Fruit fly (Drosophila melanogaster) whole organism, prepupa: ENCODE measurements around the gene bmm.

Source experiments
- CG11294 ChIP-seq: fragments of 200-800 bp; sonication (Bioruptor generic); IDR thresholded peaks from 2 replicates; pipeline ENCODE4 v1.3.6; 2022; ENCODE audit warnings: missing biosample characterization, missing genetic modification characterization
- CG11762 ChIP-seq: fragments of 200-800 bp; sonication (Bioruptor generic); optimal IDR thresholded peaks from 3 replicates; lab custom pipeline; 2016; ENCODE audit warnings: missing biosample characterization, missing genetic modification characterization; ENCODE audit not compliant: insufficient read depth
- CG15336 ChIP-seq: fragments of 200-800 bp; sonication (Bioruptor generic); IDR thresholded peaks from 2 replicates; pipeline ENCODE4 v1.3.6; 2022; ENCODE audit warnings: missing biosample characterization, missing genetic modification characterization
- CG1621 ChIP-seq: fragments of 200-800 bp; sonication (Bioruptor generic); optimal IDR thresholded peaks from 3 replicates; lab custom pipeline; 2018; ENCODE audit warnings: missing biosample characterization, mild to moderate bottlenecking, missing genetic modification characterization
- CG16779 ChIP-seq: fragments of 200-800 bp; sonication (Bioruptor generic); optimal IDR thresholded peaks from 3 replicates; lab custom pipeline; 2017; ENCODE audit warnings: missing biosample characterization, mild to moderate bottlenecking, missing genetic modification characterization
- CG3032 ChIP-seq: fragments of 200-800 bp; optimal IDR thresholded peaks from 2 replicates; lab custom pipeline; 2019; ENCODE audit warnings: missing biosample characterization, mild to moderate bottlenecking, missing genetic modification characterization, moderate library complexity
- CG31627 ChIP-seq: fragments of 200-800 bp; sonication (Bioruptor generic); optimal IDR thresholded peaks from 3 replicates; lab custom pipeline; 2016; ENCODE audit warnings: missing biosample characterization, missing genetic modification characterization
- CG32006 ChIP-seq: fragments of 200-800 bp; sonication (Bioruptor generic); optimal IDR thresholded peaks from 3 replicates; lab custom pipeline; 2017; ENCODE audit warnings: missing biosample characterization, mild to moderate bottlenecking, missing genetic modification characterization
- CG3919 ChIP-seq: fragments of 200-800 bp; sonication (Bioruptor generic); optimal IDR thresholded peaks from 3 replicates; lab custom pipeline; 2016; ENCODE audit warnings: missing biosample characterization, missing genetic modification characterization
- CG4318 ChIP-seq: fragments of 200-800 bp; sonication (Bioruptor generic); optimal IDR thresholded peaks from 3 replicates; lab custom pipeline; 2017; ENCODE audit warnings: missing biosample characterization, mild to moderate bottlenecking, missing genetic modification characterization
- CG6276 ChIP-seq: fragments of 200-800 bp; sonication (Bioruptor generic); optimal IDR thresholded peaks from 2 replicates; lab custom pipeline; 2017; ENCODE audit warnings: missing biosample characterization, mild to moderate bottlenecking, missing genetic modification characterization
- CG6792 ChIP-seq: fragments of 200-800 bp; sonication (Bioruptor generic); optimal IDR thresholded peaks from 3 replicates; lab custom pipeline; 2016; ENCODE audit warnings: missing biosample characterization, missing genetic modification characterization
- CG6808 ChIP-seq: fragments of 200-800 bp; sonication (Bioruptor generic); optimal IDR thresholded peaks from 3 replicates; lab custom pipeline; 2017; ENCODE audit warnings: missing biosample characterization, missing genetic modification characterization, mild to moderate bottlenecking, moderate library complexity, missing genetic modification reagents
- CG6854 ChIP-seq: fragments of 200-800 bp; sonication (Bioruptor generic); optimal IDR thresholded peaks from 2 replicates; lab custom pipeline; 2017; ENCODE audit warnings: missing biosample characterization, mild to moderate bottlenecking, missing genetic modification characterization
- CG8119 ChIP-seq: fragments of 200-800 bp; sonication (Bioruptor generic); IDR thresholded peaks from 3 replicates; pipeline ENCODE4 v1.3.6; 2022; ENCODE audit warnings: missing biosample characterization, missing genetic modification characterization
- CG9139 ChIP-seq: fragments of 200-800 bp; sonication (Bioruptor generic); optimal IDR thresholded peaks from 3 replicates; lab custom pipeline; 2017; ENCODE audit warnings: missing biosample characterization, mild to moderate bottlenecking, missing genetic modification characterization
- Eip75B ChIP-seq: fragments of 200-800 bp; sonication (Bioruptor generic); optimal IDR thresholded peaks from 3 replicates; lab custom pipeline; 2016; ENCODE audit warnings: missing biosample characterization, missing genetic modification characterization
- Eip78C ChIP-seq: fragments of 200-800 bp; sonication (Bioruptor generic); peaks from one replicate; lab custom pipeline; 2016; ENCODE audit warnings: missing biosample characterization, missing genetic modification characterization
- Eip93F ChIP-seq: fragments of 200-800 bp; sonication (Bioruptor generic); optimal IDR thresholded peaks from 2 replicates; lab custom pipeline; 2016; ENCODE audit warnings: missing biosample characterization, mild to moderate bottlenecking, missing genetic modification characterization
- Ets96B ChIP-seq: fragments of 200-800 bp; optimal IDR thresholded peaks from 2 replicates; lab custom pipeline; 2019; ENCODE audit warnings: missing biosample characterization, mild to moderate bottlenecking, missing genetic modification characterization, moderate library complexity
- Gug ChIP-seq: fragments of 200-800 bp; sonication (Bioruptor generic); IDR thresholded peaks from 2 replicates; pipeline ENCODE4 v1.3.6; 2022; ENCODE audit warnings: missing biosample characterization, missing genetic modification characterization
- Hr4 ChIP-seq: fragments of 200-800 bp; sonication (Bioruptor generic); optimal IDR thresholded peaks from 3 replicates; lab custom pipeline; 2016; ENCODE audit warnings: missing biosample characterization, missing genetic modification characterization
- Lpt ChIP-seq: fragments of 200-800 bp; sonication (Bioruptor generic); optimal IDR thresholded peaks from 3 replicates; lab custom pipeline; 2016; ENCODE audit warnings: missing biosample characterization, missing genetic modification characterization
- Met ChIP-seq: fragments of 200-800 bp; sonication (Bioruptor generic); optimal IDR thresholded peaks from 3 replicates; lab custom pipeline; 2016; ENCODE audit warnings: missing biosample characterization, missing genetic modification characterization
- Smox ChIP-seq: fragments of 200-800 bp; sonication (Bioruptor generic); optimal IDR thresholded peaks from 3 replicates; lab custom pipeline; 2016; ENCODE audit warnings: missing biosample characterization, missing genetic modification characterization
- Sox102F ChIP-seq: fragments of 200-800 bp; sonication (Bioruptor generic); optimal IDR thresholded peaks from 2 replicates; lab custom pipeline; 2016; ENCODE audit warnings: missing biosample characterization, mild to moderate bottlenecking, missing genetic modification characterization
- acj6 ChIP-seq: fragments of 200-800 bp; sonication (Bioruptor generic); optimal IDR thresholded peaks from 3 replicates; lab custom pipeline; 2016; ENCODE audit warnings: missing biosample characterization, missing genetic modification characterization
- esn ChIP-seq: fragments of 200-800 bp; sonication (Bioruptor generic); optimal IDR thresholded peaks from 2 replicates; lab custom pipeline; 2016; ENCODE audit warnings: missing biosample characterization, mild to moderate bottlenecking, missing genetic modification characterization, moderate library complexity
- fkh ChIP-seq: fragments of 200-800 bp; sonication (Bioruptor generic); optimal IDR thresholded peaks from 3 replicates; lab custom pipeline; 2017; ENCODE audit warnings: missing biosample characterization, mild to moderate bottlenecking, missing genetic modification characterization, moderate library complexity
- lz ChIP-seq: fragments of 200-800 bp; sonication (Bioruptor generic); optimal IDR thresholded peaks from 3 replicates; lab custom pipeline; 2016; ENCODE audit warnings: missing biosample characterization, missing genetic modification characterization
- pdm3 ChIP-seq: fragments of 200-800 bp; sonication (Bioruptor generic); optimal IDR thresholded peaks from 3 replicates; lab custom pipeline; 2016; ENCODE audit warnings: missing biosample characterization, missing genetic modification characterization
- salr ChIP-seq, 2 experiments: fragments of 200-800 bp; sonication (Bioruptor generic); optimal IDR thresholded peaks; 3 replicates each; lab custom pipeline; 2016 to 2018; ENCODE audit warnings: missing biosample characterization in 2 of 2, missing genetic modification characterization in 2 of 2, mild to moderate bottlenecking in 1 of 2
- spab ChIP-seq: fragments of 200-800 bp; sonication (Bioruptor generic); optimal IDR thresholded peaks from 2 replicates; lab custom pipeline; 2017; ENCODE audit warnings: missing biosample characterization, mild to moderate bottlenecking, missing genetic modification characterization, missing genetic modification reagents
- svp ChIP-seq: fragments of 200-800 bp; sonication (Bioruptor generic); peaks from one replicate; lab custom pipeline; 2016; ENCODE audit warnings: missing biosample characterization, missing genetic modification characterization
- topi ChIP-seq: fragments of 200-800 bp; sonication (Bioruptor generic); optimal IDR thresholded peaks from 3 replicates; lab custom pipeline; 2016; ENCODE audit warnings: missing biosample characterization, missing genetic modification characterization
- vri ChIP-seq: fragments of 200-800 bp; sonication (Bioruptor generic); optimal IDR thresholded peaks from 3 replicates; lab custom pipeline; 2016; ENCODE audit warnings: missing biosample characterization, mild to moderate bottlenecking, missing genetic modification characterization

The bmm gene

DNA sequence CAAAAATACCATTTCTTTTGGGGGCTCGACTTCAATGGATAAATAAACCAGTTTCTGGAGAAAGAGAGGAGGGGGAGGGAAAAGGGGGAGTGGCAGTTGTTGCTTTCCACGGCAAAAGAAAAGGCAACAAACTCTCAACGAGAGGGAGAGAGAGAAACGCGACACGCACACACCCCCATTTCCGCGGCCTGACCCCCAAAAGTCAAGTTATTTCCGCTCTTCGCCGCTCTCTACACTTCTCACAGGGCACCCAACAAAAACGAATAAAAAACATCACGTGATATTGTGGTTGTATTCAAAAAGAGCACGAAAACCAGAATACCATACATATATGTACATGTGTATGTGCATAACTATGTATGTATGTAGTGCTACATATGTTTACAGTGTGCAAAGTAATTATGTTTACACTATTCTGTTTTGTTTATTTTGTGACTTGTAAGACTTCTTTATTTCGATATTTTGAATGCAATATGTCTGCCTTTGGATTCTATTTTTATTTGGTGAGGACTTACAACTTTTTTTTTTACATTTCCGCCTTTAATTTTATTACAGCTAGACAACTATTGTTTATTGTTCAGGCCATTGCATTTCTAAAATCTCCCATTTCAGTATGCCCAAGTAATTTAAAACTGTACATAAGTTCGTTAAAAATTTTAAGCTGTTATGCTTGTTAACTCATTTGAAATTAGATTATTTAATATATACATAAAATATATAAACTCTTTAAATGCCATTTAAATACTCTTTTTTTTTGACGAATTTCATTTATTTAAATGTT, 4.9 kb downstream of the bmm start (continued):
- TF ChIP-seq Smox (GFP tag; lab: Kevin White, UChicago): no peak
- peak; percentile 89 for TF ChIP-seq CG6854
- TF ChIP-seq vri (GFP tag; lab: Kevin White, UChicago): peak; percentile 46
- peak; percentile 5 for TF ChIP-seq Ets96B (tag; lab: Kevin White, UChicago)
- TF ChIP-seq topi (GFP tag; lab: Kevin White, UChicago): peak; percentile 58
- TF ChIP-seq CG32006 (GFP tag; lab: Kevin White, UChicago): peak; percentile 82
- peak; percentile 51 for TF ChIP-seq CG15336 (GFP tag; lab: Robert Waterston, UW)
- TF ChIP-seq spab (GFP tag; lab: Kevin White, UChicago): peak; percentile 40
- peak; percentile 65 for TF ChIP-seq CG6792 (GFP tag; lab: Kevin White, UChicago)
- no peak for TF ChIP-seq Gug (GFP tag; lab: Robert Waterston, UW)

DNA sequence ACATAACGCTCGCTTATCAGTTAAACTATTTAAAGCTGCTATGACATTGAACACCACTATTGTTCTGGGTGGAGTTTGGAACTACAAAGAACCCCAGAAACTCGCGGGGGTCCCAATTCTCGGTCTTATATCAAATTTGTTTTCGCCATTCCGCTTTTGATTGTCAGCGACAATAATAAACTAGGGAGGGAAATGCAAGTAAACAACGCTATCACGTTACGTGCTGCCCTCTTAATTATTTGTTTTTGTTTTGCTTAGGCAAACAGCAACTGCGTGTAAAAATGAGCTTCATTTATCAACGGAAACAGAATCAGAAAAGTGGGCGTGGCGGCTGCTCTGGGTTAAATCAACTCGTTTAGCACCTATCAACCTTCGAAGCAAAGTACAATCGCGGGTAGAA, 6.0 kb downstream of the bmm start:
- peak; percentile 28 for TF ChIP-seq CG16779 (tag; lab: Kevin White, UChicago)
- no peak for TF ChIP-seq Lpt (GFP tag; lab: Kevin White, UChicago)
- TF ChIP-seq Sox102F (GFP tag; lab: Kevin White, UChicago): no peak
- TF ChIP-seq svp: peak; percentile 52
- no peak for TF ChIP-seq salr (GFP tag; optimal IDR thresholded peaks at IDR 0.05; lab: Kevin White, UChicago)
- no peak for TF ChIP-seq pdm3
- no peak for TF ChIP-seq CG1621 (tag; lab: Kevin White, UChicago)
- TF ChIP-seq Hr4: no peak
- peak; percentile 21 for TF ChIP-seq vri (GFP tag; lab: Kevin White, UChicago)
- peak; percentile 92 for TF ChIP-seq fkh (GFP tag; lab: Kevin White, UChicago)

DNA sequence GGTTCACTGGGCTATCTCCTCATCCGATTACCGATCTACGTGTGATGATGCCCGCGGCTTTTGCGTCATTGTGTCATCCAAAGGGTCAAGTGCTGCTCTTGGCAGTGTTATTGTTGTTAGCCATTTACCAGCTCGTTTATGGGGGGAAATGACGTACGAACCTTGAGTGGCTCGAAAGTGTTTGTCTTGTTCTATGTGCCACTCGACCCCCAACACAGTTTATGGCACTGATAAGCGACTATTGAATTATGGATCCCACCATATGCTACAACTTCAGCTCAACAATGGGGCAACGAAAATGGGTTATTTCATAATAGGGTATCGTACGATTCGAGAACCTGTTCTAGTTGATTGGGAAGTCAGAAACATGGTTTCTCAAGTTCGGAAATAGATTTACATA, 6.9 kb downstream of the bmm start:
- TF ChIP-seq CG4318 (no peak), CG6276 (GFP tag; lab: Kevin White, UChicago) (no peak), svp (peak; percentile 88), Eip78C (GFP tag; lab: Kevin White, UChicago) (peak; percentile 41), pdm3 (no peak)

DNA sequence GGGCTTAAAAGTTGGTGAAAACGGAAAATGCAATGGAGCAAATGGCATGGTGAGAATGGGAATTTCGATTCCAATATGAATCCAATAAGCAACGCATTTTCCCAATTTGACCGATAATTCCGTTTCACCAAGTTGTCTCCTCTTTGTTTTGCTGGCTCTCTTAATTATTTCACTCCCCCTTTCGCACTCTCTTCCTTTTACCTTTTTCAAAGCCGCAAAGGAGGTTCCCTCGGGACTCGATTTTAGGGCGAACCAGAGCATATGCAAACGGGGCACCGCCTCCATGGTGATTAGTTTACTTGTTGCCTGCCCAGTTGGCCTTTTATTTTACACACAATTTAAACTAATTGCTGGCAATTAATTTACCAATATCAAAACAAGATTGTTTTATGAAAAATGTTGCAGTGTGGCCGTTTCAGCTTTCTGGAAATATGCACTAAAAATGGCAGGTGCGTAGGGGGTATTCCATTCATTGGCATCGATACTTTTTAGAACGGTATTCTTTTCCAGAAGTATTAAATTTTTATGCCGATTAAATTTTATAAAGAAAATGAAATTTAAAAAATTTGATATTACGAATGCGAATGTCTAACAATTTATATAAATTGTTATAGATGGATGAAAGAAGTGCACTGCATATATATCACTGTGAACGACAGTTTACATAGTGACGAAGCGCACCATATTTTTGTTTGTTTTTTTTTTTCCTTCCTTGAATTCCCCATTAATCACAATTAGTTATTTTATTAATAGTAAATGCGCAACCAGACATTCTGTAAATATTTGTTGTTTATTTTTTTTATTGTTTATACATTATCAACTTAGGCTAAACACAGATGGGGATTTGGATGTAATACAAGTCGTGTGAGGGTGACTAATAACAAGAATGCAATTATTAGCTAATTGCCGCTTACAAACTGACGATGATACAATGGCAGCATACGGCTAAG, 10.2 kb downstream of the bmm start, which contains the start of gene mop:
mop (minus strand) TSS at position 419 of the 950 bp plus-strand sequence.
- TF ChIP-seq CG3032 (tag; lab: Kevin White, UChicago): peak; percentile 19
- TF ChIP-seq CG11294 (GFP tag; lab: Robert Waterston, UW): no peak
- peak; percentile 18; the same call in 1 of the 3 replicates for TF ChIP-seq CG8119 (GFP tag; lab: Robert Waterston, UW)
- TF ChIP-seq CG6808 (GFP tag; lab: Kevin White, UChicago): no peak
- peak; percentile 19 for TF ChIP-seq CG31627 (GFP tag; lab: Kevin White, UChicago)
- no peak for TF ChIP-seq topi (GFP tag; lab: Kevin White, UChicago)
- TF ChIP-seq svp: peak; percentile 76
- no peak for TF ChIP-seq spab (GFP tag; lab: Kevin White, UChicago)
- TF ChIP-seq acj6: no peak
- TF ChIP-seq CG3919 (GFP tag; lab: Kevin White, UChicago): no peak
- no peak for TF ChIP-seq CG32006 (GFP tag; lab: Kevin White, UChicago)
- peak; percentile 51 for TF ChIP-seq esn
- TF ChIP-seq CG11762 (GFP tag; lab: Kevin White, UChicago): no peak
- 0 out of 2 replicates have a peak, but pooled peaks have one; percentile 23 for TF ChIP-seq CG15336 (GFP tag; lab: Robert Waterston, UW)
- no peak for TF ChIP-seq CG9139 (GFP tag; lab: Kevin White, UChicago)
- no peak for TF ChIP-seq Eip75B
- no peak for TF ChIP-seq Met (GFP tag; lab: Kevin White, UChicago)
- no peak for TF ChIP-seq Eip93F (GFP tag; lab: Kevin White, UChicago)
- TF ChIP-seq Eip78C (GFP tag; lab: Kevin White, UChicago): peak; percentile 88
- TF ChIP-seq CG6854: peak; percentile 32
- peak; percentile 47 for TF ChIP-seq lz (GFP tag; lab: Kevin White, UChicago)
- TF ChIP-seq, all 60 proteins: peak for 9
